Fruit fly (Drosophila melanogaster): ENCODE data around the gene Samuel.

The Samuel gene

dm6 chr2L:10964493-10964892 lies 102.3 kb downstream of the Samuel start (continued):
- peak; percentile 61 for TF ChIP-seq CoRest (tag; optimal IDR thresholded peaks at IDR 0.05)
- TF ChIP-seq hbn (GFP tag; IDR thresholded peaks at IDR 0.05; ENCODE audit: partially characterized antibody): no peak
- TF ChIP-seq Dp (GFP tag; optimal IDR thresholded peaks at IDR 0.05): peak; percentile 31
- peak; percentile 56 for TF ChIP-seq CG33557 (GFP tag; optimal IDR thresholded peaks at IDR 0.05)
- peak; percentile 36 for TF ChIP-seq CG15601 (tag; optimal IDR thresholded peaks at IDR 0.05)
- no peak for TF ChIP-seq CHES-1-like (GFP tag; optimal IDR thresholded peaks at IDR 0.05)
- peak; percentile 6 for TF ChIP-seq CG17359 (tag; optimal IDR thresholded peaks at IDR 0.05)
- TF ChIP-seq CG15696 (tag; optimal IDR thresholded peaks at IDR 0.05): peak; percentile 14
- TF ChIP-seq ci (GFP tag; IDR thresholded peaks at IDR 0.05): peak; percentile 42; the same call in 1 of the 3 replicates
- TF ChIP-seq ase (GFP tag; IDR thresholded peaks at IDR 0.05): 0 out of 3 replicates have a peak, but pooled peaks have one; percentile 21
- peak; percentile 23 for TF ChIP-seq caup (GFP tag; optimal IDR thresholded peaks at IDR 0.05; ENCODE audit: severe bottlenecking)
- peak; percentile 71 for TF ChIP-seq trem (tag; optimal IDR thresholded peaks at IDR 0.05)
- TF ChIP-seq insv (GFP tag; optimal IDR thresholded peaks at IDR 0.05): peak in 1 of 2 experiments; percentile 55
- TF ChIP-seq Bdp1 (GFP tag; optimal IDR thresholded peaks at IDR 0.05): peak; percentile 14
- TF ChIP-seq CG2712 (tag; optimal IDR thresholded peaks at IDR 0.05): peak; percentile 61
- TF ChIP-seq CG10267 (tag; optimal IDR thresholded peaks at IDR 0.05): peak; percentile 46
- TF ChIP-seq CTCF (GFP tag; optimal IDR thresholded peaks at IDR 0.05): peak; percentile 75
- TF ChIP-seq Dfd (GFP tag; optimal IDR thresholded peaks at IDR 0.05): peak in 1 of 2 experiments; percentile 93
- peak; percentile 49 for TF ChIP-seq pita (GFP tag; optimal IDR thresholded peaks at IDR 0.05)
- TF ChIP-seq sisA (GFP tag; IDR thresholded peaks at IDR 0.05): no peak
- 0 out of 2 replicates have a peak, but pooled peaks have one; percentile 18 for TF ChIP-seq onecut (GFP tag; IDR thresholded peaks at IDR 0.05)
- TF ChIP-seq scrt (GFP tag; optimal IDR thresholded peaks at IDR 0.05): peak; percentile 75
- no peak for TF ChIP-seq Drgx (GFP tag; IDR thresholded peaks at IDR 0.05)
- TF ChIP-seq CG7839 (tag; optimal IDR thresholded peaks at IDR 0.05): peak; percentile 31
- TF ChIP-seq Ssrp (tag; optimal IDR thresholded peaks at IDR 0.05): peak; percentile 1
- peak; percentile 52 for TF ChIP-seq HmgD (GFP tag; optimal IDR thresholded peaks at IDR 0.05)
- TF ChIP-seq CG17912 (GFP tag; optimal IDR thresholded peaks at IDR 0.05): peak; percentile 31
- TF ChIP-seq cg (GFP tag; optimal IDR thresholded peaks at IDR 0.05): no peak
- peak; percentile 74 for TF ChIP-seq kah (GFP tag; optimal IDR thresholded peaks at IDR 0.05)
- TF ChIP-seq CG8290 (GFP tag; optimal IDR thresholded peaks at IDR 0.05): peak; percentile 68
- peak; percentile 64 to 83 for TF ChIP-seq CG8290 (tag; optimal IDR thresholded peaks at IDR 0.05)
- peak; percentile 62 for TF ChIP-seq CG14710 (tag; optimal IDR thresholded peaks at IDR 0.05)
- peak; percentile 100 for TF ChIP-seq CG31365 (tag; optimal IDR thresholded peaks at IDR 0.05)
- peak; percentile 29 for TF ChIP-seq gsb-n (tag; optimal IDR thresholded peaks at IDR 0.05)
- TF ChIP-seq MBD-R2 (GFP tag; IDR thresholded peaks at IDR 0.05): peak; percentile 36; the same call in 1 of the 2 replicates
- TF ChIP-seq ewg (GFP tag; optimal IDR thresholded peaks at IDR 0.05): no peak
- no peak for TF ChIP-seq CG18476 (GFP tag; optimal IDR thresholded peaks at IDR 0.05)
- TF ChIP-seq CG12391 (tag; optimal IDR thresholded peaks at IDR 0.05): peak; percentile 30
- TF ChIP-seq CG18764 (GFP tag; optimal IDR thresholded peaks at IDR 0.05): no peak
- peak; percentile 44; the same call in 1 of the 3 replicates for TF ChIP-seq CG17361 (GFP tag; IDR thresholded peaks at IDR 0.05)
- peak; percentile 31 for TF ChIP-seq kay (GFP tag; optimal IDR thresholded peaks at IDR 0.05)
- peak; percentile 88 for TF ChIP-seq Ets97D (GFP tag; optimal IDR thresholded peaks at IDR 0.05)
- peak; percentile 16 for TF ChIP-seq Fer3 (tag; optimal IDR thresholded peaks at IDR 0.05)
- no peak for TF ChIP-seq CG14441 (GFP tag; IDR thresholded peaks at IDR 0.05)
- TF ChIP-seq luna (GFP tag; optimal IDR thresholded peaks at IDR 0.05): no peak
- TF ChIP-seq sug (tag; optimal IDR thresholded peaks at IDR 0.05): peak; percentile 9
- peak; percentile 58 for TF ChIP-seq nmo (GFP tag; optimal IDR thresholded peaks at IDR 0.05)
- TF ChIP-seq Hsf (GFP tag; optimal IDR thresholded peaks at IDR 0.05): peak; percentile 4
- peak; percentile 58; the same call in 2 of the 3 replicates for TF ChIP-seq CG6791 (GFP tag; IDR thresholded peaks at IDR 0.05; ENCODE audit: partially characterized antibody)
- TF ChIP-seq lov (optimal IDR thresholded peaks at IDR 0.05): no peak
- 0 out of 3 replicates have a peak, but pooled peaks have one; percentile 49 for TF ChIP-seq lov (GFP tag; IDR thresholded peaks at IDR 0.05)

Measured in whole organism, embryonic.